Worm (Caenorhabditis elegans): ENCODE results near the gene tag-281.

DNA sequence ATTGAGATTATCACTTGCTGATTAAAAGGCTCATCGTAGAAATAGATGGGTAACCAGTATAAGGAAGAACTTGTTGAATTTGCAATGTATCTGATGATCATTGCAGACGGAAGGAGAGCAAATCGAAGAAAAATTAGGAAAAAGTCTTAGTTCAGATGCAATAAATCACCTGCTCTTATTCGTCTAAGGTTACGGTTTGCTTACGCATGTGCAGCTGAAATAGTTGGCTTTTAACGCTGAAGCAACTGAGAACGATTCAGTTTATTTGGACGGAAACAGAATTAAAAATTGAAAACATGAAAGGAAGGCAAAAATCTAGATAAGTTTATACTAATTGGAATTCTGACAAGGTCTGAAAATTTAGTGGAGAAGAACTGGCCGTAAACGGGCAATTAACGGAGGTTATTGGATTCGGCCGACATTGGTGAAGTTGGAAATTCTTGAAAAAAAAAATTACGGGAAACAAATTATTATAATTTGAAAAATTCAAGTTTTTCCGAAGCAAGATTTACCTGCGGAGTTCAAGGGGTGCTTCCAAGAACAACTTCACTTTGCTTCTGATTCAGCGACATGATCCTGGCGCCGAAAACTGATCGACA is 6.7 kb upstream of the tag-281 start, which contains the start of the genes sre-35 and sre-33:
- TF ChIP-seq ztf-4 (tag; optimal IDR thresholded peaks at IDR 0.05) = no peak
- no peak for TF ChIP-seq ceh-28 (tag; optimal IDR thresholded peaks at IDR 0.05)
- no peak for TF ChIP-seq elt-2 (tag; optimal IDR thresholded peaks at IDR 0.05)
- TF ChIP-seq unc-62 (GFP tag; optimal IDR thresholded peaks at IDR 0.05) = no peak
- TF ChIP-seq sea-2 (GFP tag; optimal IDR thresholded peaks at IDR 0.05) = no peak
- TF ChIP-seq mdl-1 (tag; optimal IDR thresholded peaks at IDR 0.05) = no peak
- no peak for TF ChIP-seq daf-12 (tag; optimal IDR thresholded peaks at IDR 0.05)
